Fruit fly (Drosophila melanogaster): Measurements from ENCODE around the gene Paip2.

- TF ChIP-seq CG8478 (optimal IDR thresholded peaks at IDR 0.05) (no peak), CTCF (optimal IDR thresholded peaks at IDR 0.05) (no peak)
Observed at dm6 chr3R:12982167-12982981, 1.8 kb downstream of the Paip2 start.

All from S2 (cell line).